Worm (Caenorhabditis elegans) whole organism, early embryonic: Measurements from ENCODE around the gene T21E8.5.

Experiments
- B0310.2 ChIP-seq: sonication (generic microtip); optimal IDR thresholded peaks from 2 replicates; lab custom pipeline; 2016; ENCODE audit warnings: mild to moderate bottlenecking, missing genetic modification characterization, missing compliant biosample characterization
- F13C5.2 ChIP-seq: sonication (generic microtip); optimal IDR thresholded peaks from 2 replicates; lab custom pipeline; 2017; ENCODE audit warnings: mild to moderate bottlenecking, missing genetic modification characterization, inconsistent platforms, missing compliant biosample characterization
- aly-1 ChIP-seq: sonication (generic microtip); optimal IDR thresholded peaks from 2 replicates; lab custom pipeline; 2016; ENCODE audit warnings: missing genetic modification characterization, missing compliant biosample characterization
- ama-1 ChIP-seq: fragments of 150-350 bp; optimal IDR thresholded peaks from 2 replicates; lab custom pipeline; 2014
- ceh-13 ChIP-seq: fragments of 200-800 bp; sonication (Bioruptor generic); optimal IDR thresholded peaks from 2 replicates; lab custom pipeline; 2018; ENCODE audit warnings: mild to moderate bottlenecking, missing genetic modification characterization, missing compliant biosample characterization
- ceh-36 ChIP-seq: sonication (generic microtip); optimal IDR thresholded peaks from 2 replicates; lab custom pipeline; 2016; ENCODE audit warnings: missing genetic modification characterization, inconsistent platforms, missing compliant biosample characterization
- ets-7 ChIP-seq: sonication (generic microtip); optimal IDR thresholded peaks from 2 replicates; lab custom pipeline; 2016; ENCODE audit warnings: missing genotype, missing genetic modification characterization, missing compliant biosample characterization
- flt-1 ChIP-seq: fragments of 200-800 bp; sonication (Bioruptor generic); IDR thresholded peaks from 2 replicates; pipeline ENCODE4 v1.3.6; 2022; ENCODE audit warnings: missing genetic modification characterization, missing compliant biosample characterization
- hmbx-1 ChIP-seq: sonication (generic microtip); optimal IDR thresholded peaks from 2 replicates; lab custom pipeline; 2016; ENCODE audit warnings: mild to moderate bottlenecking, missing genetic modification characterization, missing compliant biosample characterization
- hmg-4 ChIP-seq: fragments of 200-800 bp; sonication (Bioruptor generic); optimal IDR thresholded peaks from 2 replicates; lab custom pipeline; 2018; ENCODE audit warnings: mild to moderate bottlenecking, missing genetic modification characterization, missing compliant biosample characterization
- hnd-1 ChIP-seq: sonication (generic microtip); optimal IDR thresholded peaks from 2 replicates; lab custom pipeline; 2016; ENCODE audit warnings: missing genetic modification characterization, missing compliant biosample characterization
- pes-1 ChIP-seq: fragments of 200-800 bp; sonication (Bioruptor generic); IDR thresholded peaks from 2 replicates; pipeline ENCODE4 v1.3.6; 2022; ENCODE audit warnings: missing genetic modification reagents, missing genetic modification characterization, missing compliant biosample characterization
- scrt-1 ChIP-seq: fragments of 200-800 bp; sonication (Bioruptor generic); IDR thresholded peaks from 2 replicates; pipeline ENCODE4 v1.3.6; 2022; ENCODE audit warnings: missing genetic modification characterization, missing compliant biosample characterization
- sea-1 ChIP-seq: fragments of 200-800 bp; sonication (Bioruptor generic); conservative IDR thresholded peaks from 2 replicates; pipeline ENCODE4 v1.3.6; 2022; ENCODE audit warnings: missing genetic modification characterization, missing compliant biosample characterization
- tbx-11 ChIP-seq: fragments of 200-800 bp; sonication (Bioruptor generic); IDR thresholded peaks from 2 replicates; pipeline ENCODE4 v1.3.6; 2022; ENCODE audit warnings: missing genetic modification characterization, missing compliant biosample characterization
- tbx-37 ChIP-seq: fragments of 200-800 bp; sonication (Bioruptor generic); conservative IDR thresholded peaks from 2 replicates; pipeline ENCODE4 v1.3.6; 2022; ENCODE audit warnings: missing genetic modification reagents, missing genetic modification characterization, missing compliant biosample characterization
- tra-4 ChIP-seq: sonication (generic microtip); optimal IDR thresholded peaks from 2 replicates; lab custom pipeline; 2017; ENCODE audit warnings: missing genetic modification characterization, missing compliant biosample characterization

T21E8.5 gene

DNA sequence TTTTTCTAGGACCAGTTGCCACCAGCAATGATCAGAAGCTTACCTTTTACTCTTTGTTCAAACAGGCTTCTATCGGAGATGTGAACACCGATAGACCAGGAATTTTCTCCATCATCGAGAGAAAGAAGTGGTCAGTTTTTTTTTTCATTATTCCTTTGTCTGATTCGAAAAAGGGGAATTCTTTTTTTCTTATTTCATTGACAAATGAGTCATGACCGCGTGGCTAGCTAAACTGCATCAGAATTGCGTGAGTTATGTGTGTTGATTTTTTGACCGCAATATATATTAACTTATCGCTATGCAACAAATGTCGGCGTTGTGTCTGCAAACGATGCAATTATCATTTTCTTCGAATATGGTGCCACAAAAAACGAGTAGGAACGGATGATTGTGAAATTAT lies 17.4 kb downstream of the T21E8.5 start:
- TF ChIP-seq ama-1 (lab: Kevin White, UChicago): no peak
- TF ChIP-seq hmbx-1: no peak
- TF ChIP-seq aly-1 (tag; lab: Kevin White, UChicago): no peak

DNA sequence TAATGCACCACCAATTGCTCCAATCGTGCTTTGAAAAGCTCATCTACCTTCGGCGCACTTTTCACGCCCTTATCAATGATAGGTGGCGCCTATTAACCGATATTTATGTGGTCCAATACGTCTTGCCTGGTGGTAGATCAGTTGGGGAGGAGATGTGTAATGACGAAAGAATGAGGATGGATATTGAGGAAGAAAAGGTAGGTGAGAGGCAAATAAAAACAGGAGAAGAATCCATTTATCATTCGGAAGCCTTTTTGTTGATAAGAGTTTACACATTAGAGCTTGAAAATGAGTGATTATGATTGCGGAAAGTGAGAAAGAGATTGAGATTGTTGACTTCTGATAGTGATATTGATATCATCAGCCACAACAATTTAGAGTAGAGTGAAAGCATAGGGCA lies 21.4 kb downstream of the T21E8.5 start:
- TF ChIP-seq tra-4 (tag; lab: Kevin White, UChicago) (no peak), ceh-36 (tag; lab: Kevin White, UChicago) (no peak), hmbx-1 (no peak), tbx-11 (GFP tag; lab: Robert Waterston, UW) (no peak), pes-1 (no peak), flt-1 (GFP tag; lab: Robert Waterston, UW) (no peak), ama-1 (lab: Kevin White, UChicago) (no peak), hnd-1 (no peak), B0310.2 (no peak), sea-1 (GFP tag; lab: Robert Waterston, UW) (no peak), ceh-13 (GFP tag; lab: Kevin White, UChicago) (no peak), F13C5.2 (no peak), scrt-1 (no peak), aly-1 (tag; lab: Kevin White, UChicago) (no peak), ets-7 (tag; lab: Kevin White, UChicago) (no peak)

ce11 chrX:10909661-10910060 lies 23.7 kb downstream of the T21E8.5 start:
- TF ChIP-seq ceh-13 (GFP tag; lab: Kevin White, UChicago) (no peak), B0310.2 (no peak), sea-1 (GFP tag; lab: Robert Waterston, UW) (no peak), tra-4 (tag; lab: Kevin White, UChicago) (no peak)

ce11 chrX:10910716-10911115 lies 24.7 kb downstream of the T21E8.5 start, which contains the start of gene F47B10.8:
F47B10.8 (minus strand) TSS chrX:10910816.
- TF ChIP-seq B0310.2: no peak
- no peak for TF ChIP-seq ceh-13 (GFP tag; lab: Kevin White, UChicago)

DNA sequence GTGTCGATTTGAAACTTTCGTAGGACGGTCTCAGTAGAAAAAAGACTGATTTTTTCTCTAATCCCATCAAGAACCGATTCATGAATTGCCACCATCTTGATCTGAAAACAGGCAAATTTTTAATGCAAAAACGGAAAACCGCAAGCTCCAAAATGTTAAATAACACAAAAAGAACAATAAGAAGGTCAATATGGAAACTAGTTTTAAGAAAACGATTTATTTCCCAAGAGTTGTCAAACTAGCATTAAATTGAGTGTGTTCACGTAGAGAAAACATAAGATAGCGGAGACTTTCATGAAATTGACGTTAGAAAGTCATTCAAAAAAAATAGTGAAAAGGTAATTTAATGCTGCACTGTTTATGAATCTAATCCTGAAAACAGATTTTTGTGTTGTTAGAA lies 28.0 kb downstream of the T21E8.5 start, which contains the start of gene F47B10.9:
F47B10.9 (minus strand) TSS at position 101 of the 400 bp plus-strand sequence.
- TF ChIP-seq tbx-11 (GFP tag; lab: Robert Waterston, UW) (no peak), hmg-4 (GFP tag; lab: Kevin White, UChicago) (no peak), tbx-37 (GFP tag; lab: Robert Waterston, UW) (no peak), ets-7 (tag; lab: Kevin White, UChicago) (no peak)

ce11 chrX:10914421-10915277 lies 28.7 kb downstream of the T21E8.5 start:
- no peak for TF ChIP-seq hmbx-1
- no peak for TF ChIP-seq hmg-4 (GFP tag; lab: Kevin White, UChicago)
- TF ChIP-seq sea-1 (GFP tag; lab: Robert Waterston, UW): no peak
- no peak for TF ChIP-seq pes-1
- no peak for TF ChIP-seq aly-1 (tag; lab: Kevin White, UChicago)
- no peak for TF ChIP-seq tbx-11 (GFP tag; lab: Robert Waterston, UW)
- TF ChIP-seq tra-4 (tag; lab: Kevin White, UChicago): no peak
- no peak for TF ChIP-seq tbx-37 (GFP tag; lab: Robert Waterston, UW)
- no peak for TF ChIP-seq F13C5.2
- TF ChIP-seq ceh-13 (GFP tag; lab: Kevin White, UChicago): no peak
- no peak for TF ChIP-seq ama-1 (lab: Kevin White, UChicago)
- no peak for TF ChIP-seq flt-1 (GFP tag; lab: Robert Waterston, UW)

ce11 chrX:10916194-10916593 lies 30.2 kb downstream of the T21E8.5 start:
- no peak for TF ChIP-seq sea-1 (GFP tag; lab: Robert Waterston, UW)
- TF ChIP-seq B0310.2: no peak
- no peak for TF ChIP-seq ceh-36 (tag; lab: Kevin White, UChicago)

DNA sequence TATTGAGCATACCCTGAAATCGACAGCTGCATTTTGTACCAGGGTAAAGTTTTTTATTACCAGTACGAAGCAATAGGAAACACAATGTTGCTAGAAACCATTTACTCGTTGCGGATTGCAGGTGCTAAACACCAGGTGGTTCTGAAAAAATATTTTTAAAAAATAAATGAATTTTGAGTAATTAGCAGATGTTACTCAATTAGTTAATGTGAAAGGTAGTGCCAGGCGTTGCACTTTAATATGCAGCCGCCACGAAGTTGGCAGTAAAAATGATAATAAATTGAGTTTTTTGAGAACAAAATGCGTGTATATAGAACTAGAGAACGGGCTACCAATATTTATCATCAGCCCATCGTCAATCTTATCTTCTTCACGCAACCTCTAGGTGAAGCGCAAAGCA lies 33.6 kb downstream of the T21E8.5 start, which contains the start of gene nstp-9:
nstp-9 (minus strand) TSS at position 101 of the 400 bp plus-strand sequence.
- no peak for TF ChIP-seq F13C5.2
- no peak for TF ChIP-seq hmbx-1
- TF ChIP-seq hnd-1: no peak
- TF ChIP-seq tbx-11 (GFP tag; lab: Robert Waterston, UW): no peak
- TF ChIP-seq aly-1 (tag; lab: Kevin White, UChicago): no peak
- TF ChIP-seq B0310.2: no peak
- no peak for TF ChIP-seq tra-4 (tag; lab: Kevin White, UChicago)
- TF ChIP-seq tbx-37 (GFP tag; lab: Robert Waterston, UW): no peak
- TF ChIP-seq sea-1 (GFP tag; lab: Robert Waterston, UW): no peak
- TF ChIP-seq ceh-13 (GFP tag; lab: Kevin White, UChicago): no peak
- TF ChIP-seq ama-1 (lab: Kevin White, UChicago): no peak
- TF ChIP-seq scrt-1: no peak
- no peak for TF ChIP-seq ets-7 (tag; lab: Kevin White, UChicago)
- TF ChIP-seq ceh-36 (tag; lab: Kevin White, UChicago): no peak
- TF ChIP-seq hmg-4 (GFP tag; lab: Kevin White, UChicago): no peak
